Worm (Caenorhabditis elegans) whole organism, L4/young adult: Measurements from ENCODE around the gene syp-2.

Experiments
- W03F9.2 ChIP-seq: fragments of 150-350 bp; optimal IDR thresholded peaks from 2 replicates; lab custom pipeline; 2014; ENCODE audit warnings: missing biosample characterization, missing genetic modification characterization
- him-1 ChIP-seq: sonication (generic microtip); optimal IDR thresholded peaks from 2 replicates; lab custom pipeline; 2016; ENCODE audit warnings: missing genotype, missing genetic modification reagents, missing genetic modification characterization, missing compliant biosample characterization

- TF ChIP-seq W03F9.2 (tag; lab: Kevin White, UChicago) (peak; percentile 35), him-1 (tag; lab: Kevin White, UChicago) (no peak)
Measured at ce11 chrV:5536240-5536811, at the start of gene syp-2, which contains the start of gene cox-16.
